Fruit fly (Drosophila melanogaster): ENCODE measurements around the gene CG32320.

The CG32320 gene

DNA sequence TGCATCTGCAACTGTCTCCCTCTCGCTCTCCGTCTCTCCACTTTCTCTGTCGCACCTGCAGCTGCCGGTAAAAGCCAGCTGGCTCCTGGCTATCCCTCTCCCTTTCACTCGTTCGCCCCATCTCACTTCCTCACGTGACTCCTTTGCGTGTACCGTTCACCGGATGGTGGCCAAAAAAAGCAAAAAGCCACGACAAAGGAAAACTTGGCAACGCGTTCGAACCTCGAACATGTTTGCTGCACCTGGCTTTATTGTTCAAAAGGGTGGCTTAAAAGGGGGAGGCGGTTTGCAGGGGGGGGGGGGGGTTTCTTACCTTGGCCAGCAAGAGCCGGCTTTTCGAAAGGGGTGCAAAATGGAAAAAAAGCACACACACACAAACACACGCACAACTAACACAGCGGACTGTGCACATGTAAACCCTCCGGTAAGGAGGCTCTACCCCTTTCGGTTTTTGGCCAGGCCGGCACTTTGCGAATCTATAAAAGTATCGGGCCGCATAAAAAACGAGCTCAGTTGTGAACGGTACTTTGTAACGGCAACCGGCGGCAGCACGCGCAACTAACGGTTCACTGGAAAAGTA, 28.2 kb upstream of the CG32320 start, which contains the start of gene ru:
Gene ru, plus strand, starts transcription at position 530 of the 580 bp plus-strand sequence.
- TF ChIP-seq CG8478 (optimal IDR thresholded peaks at IDR 0.05) (no peak), psq (optimal IDR thresholded peaks at IDR 0.05) (no peak), usp (GFP tag; optimal IDR thresholded peaks at IDR 0.05) (no peak), Dll (optimal IDR thresholded peaks at IDR 0.05) (no peak)

DNA sequence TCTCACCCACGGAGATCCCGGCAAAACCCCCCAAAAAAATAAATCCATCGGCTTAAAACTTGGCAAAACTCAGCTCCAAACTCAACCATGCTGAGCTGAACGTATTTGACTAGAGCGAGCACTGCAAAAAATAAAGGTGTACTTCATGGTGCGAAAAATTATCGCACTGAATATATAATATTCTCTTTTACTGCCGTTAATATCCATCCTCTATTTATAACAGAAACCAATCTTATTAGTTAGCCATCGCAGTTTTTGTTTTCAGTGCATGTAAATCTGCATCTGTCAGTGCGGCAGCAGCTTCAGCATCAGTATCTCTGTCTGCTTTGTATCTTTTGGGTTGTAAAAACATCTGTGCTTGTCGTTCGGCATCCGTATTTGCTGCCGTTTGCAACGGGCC, 27.4 kb upstream of the CG32320 start:
- TF ChIP-seq Dll (optimal IDR thresholded peaks at IDR 0.05): no peak
- TF ChIP-seq EcR (GFP tag; optimal IDR thresholded peaks at IDR 0.05): no peak
- TF ChIP-seq CG8478 (optimal IDR thresholded peaks at IDR 0.05): no peak
- TF ChIP-seq psq (optimal IDR thresholded peaks at IDR 0.05): no peak
- no peak for TF ChIP-seq usp (GFP tag; optimal IDR thresholded peaks at IDR 0.05)
- no peak for TF ChIP-seq pan (optimal IDR thresholded peaks at IDR 0.05)

DNA sequence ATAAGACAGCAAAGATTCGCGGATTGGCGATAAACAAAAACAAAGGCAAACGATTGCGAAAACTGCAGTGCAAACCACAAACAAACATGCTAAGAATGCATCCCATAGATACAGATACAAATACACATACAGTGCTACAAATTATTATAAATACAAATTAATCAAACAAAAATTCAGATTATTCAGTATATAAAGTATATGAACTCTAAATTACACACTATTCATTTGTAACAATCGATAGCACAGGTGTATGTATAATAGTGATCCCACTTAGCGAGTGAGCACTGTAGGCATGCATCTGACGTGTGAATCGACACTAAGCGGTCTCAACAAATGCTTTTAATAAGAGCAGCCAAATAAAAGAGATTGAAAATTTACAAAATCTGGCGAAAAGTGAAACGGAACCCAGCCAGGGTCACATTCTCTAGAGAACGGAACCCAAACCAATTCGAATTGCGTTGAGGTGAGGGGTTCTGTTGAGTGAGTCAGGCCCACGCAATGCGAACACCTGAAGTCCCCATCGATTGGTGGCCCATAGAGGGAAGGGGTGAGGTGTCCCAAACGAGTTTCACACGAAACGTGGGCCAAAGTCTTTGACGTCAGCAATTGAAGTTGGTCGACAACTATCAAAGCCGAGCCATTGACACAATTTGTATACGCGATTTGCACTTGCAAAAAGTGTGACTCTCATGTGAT, 23.8 kb upstream of the CG32320 start:
- no peak for TF ChIP-seq Dll (optimal IDR thresholded peaks at IDR 0.05)
- TF ChIP-seq EcR (GFP tag; optimal IDR thresholded peaks at IDR 0.05): no peak
- no peak for TF ChIP-seq psq (optimal IDR thresholded peaks at IDR 0.05)

DNA sequence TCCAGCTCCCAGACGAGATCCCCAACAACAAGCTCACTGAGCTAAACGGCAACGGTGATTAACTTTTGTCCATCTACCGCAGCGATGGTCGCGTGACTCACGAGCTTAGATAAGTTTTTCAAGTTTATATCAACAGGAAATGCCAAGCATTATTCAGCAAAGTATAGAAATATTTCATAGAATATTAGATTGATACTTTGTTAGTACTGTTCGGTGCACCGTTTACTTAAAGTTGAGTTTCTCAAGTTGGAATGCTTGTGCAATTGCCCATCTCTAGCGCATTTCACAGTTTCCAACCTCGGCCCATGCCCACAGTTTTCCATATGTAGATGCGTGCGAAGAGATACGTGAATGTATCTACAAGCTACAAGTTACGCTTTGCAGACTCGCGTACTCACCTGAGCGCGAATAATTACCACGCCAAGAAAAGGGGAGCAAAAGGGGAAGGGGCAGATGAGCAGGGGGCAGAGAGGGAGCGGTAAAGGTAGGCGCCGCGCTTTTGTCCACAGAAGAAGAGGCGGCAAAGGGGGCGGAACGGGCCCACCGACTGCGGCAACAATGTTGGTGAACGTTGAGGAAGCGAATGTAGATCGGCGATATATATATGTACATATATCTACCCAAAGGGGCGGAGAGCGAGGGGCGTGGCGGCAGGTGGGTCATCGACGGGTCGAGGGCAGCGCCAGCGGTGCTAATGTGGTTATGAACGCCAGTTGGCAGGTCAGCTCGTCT, 22.2 kb upstream of the CG32320 start:
- TF ChIP-seq usp (GFP tag; optimal IDR thresholded peaks at IDR 0.05) (no peak), Dll (optimal IDR thresholded peaks at IDR 0.05) (no peak), EcR (GFP tag; optimal IDR thresholded peaks at IDR 0.05) (no peak), CG8478 (optimal IDR thresholded peaks at IDR 0.05) (no peak), psq (optimal IDR thresholded peaks at IDR 0.05) (no peak), pan (optimal IDR thresholded peaks at IDR 0.05) (no peak)

DNA sequence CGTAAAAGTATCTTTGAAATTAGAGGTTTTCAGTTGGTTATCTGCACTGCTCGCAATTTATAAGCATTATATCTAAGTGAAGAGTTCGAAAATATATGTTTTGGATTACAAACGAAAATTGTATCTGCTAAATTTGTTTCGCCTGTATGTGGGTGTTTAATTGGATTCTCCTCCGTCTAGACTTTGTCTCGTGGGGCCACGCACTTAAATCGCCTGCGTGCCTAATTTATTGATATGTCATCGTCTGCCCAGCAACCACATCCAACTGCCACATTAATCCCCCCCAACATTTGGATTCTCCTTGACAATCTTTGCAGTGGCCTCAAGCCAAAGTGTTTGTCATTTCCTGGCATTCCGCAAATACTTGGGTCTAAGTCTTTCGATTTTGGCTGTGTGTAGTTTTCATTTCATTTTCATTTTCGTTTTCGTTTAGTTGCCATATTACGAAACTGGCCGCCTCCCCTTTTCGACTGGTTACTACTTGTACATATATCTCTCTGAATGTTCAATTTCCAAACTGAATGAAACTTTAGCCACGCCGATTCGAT, 20.2 kb upstream of the CG32320 start:
- no peak for TF ChIP-seq psq (optimal IDR thresholded peaks at IDR 0.05)

DNA sequence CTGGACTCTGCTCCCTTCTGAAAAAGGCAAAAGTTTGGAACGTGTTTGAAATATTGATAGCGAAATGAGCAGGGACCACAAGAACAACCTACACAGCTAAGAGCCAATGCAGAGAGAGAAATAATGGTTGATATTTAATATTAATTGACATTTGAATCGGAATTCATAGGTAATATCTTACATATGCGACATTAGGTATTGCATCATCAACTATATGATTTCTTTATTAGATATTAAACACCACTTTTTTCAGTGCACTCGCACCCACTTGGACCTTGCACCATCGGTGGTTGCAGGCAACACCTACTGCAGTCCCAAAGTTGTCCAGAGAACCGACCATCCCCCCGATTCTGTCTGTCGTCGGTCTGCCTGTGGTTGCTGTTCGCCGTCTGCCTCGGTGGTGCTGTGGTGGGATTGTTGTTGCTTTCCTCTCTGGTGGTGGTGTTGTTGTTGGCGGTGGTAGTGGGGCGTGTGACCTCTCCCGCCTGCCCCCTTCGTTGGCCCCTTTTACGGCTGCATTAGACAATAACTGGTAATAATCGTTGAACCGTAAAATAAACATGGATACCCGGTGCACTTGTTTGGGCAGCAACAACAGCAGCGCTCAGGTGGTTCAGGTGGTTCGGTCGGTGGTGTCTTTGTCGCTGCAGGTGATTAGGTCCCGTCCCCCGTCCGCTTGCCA, 19.4 kb upstream of the CG32320 start:
- TF ChIP-seq usp (GFP tag; optimal IDR thresholded peaks at IDR 0.05) (no peak), CG8478 (optimal IDR thresholded peaks at IDR 0.05) (no peak), EcR (GFP tag; optimal IDR thresholded peaks at IDR 0.05) (peak in 1 of 2 experiments; percentile 22)

DNA sequence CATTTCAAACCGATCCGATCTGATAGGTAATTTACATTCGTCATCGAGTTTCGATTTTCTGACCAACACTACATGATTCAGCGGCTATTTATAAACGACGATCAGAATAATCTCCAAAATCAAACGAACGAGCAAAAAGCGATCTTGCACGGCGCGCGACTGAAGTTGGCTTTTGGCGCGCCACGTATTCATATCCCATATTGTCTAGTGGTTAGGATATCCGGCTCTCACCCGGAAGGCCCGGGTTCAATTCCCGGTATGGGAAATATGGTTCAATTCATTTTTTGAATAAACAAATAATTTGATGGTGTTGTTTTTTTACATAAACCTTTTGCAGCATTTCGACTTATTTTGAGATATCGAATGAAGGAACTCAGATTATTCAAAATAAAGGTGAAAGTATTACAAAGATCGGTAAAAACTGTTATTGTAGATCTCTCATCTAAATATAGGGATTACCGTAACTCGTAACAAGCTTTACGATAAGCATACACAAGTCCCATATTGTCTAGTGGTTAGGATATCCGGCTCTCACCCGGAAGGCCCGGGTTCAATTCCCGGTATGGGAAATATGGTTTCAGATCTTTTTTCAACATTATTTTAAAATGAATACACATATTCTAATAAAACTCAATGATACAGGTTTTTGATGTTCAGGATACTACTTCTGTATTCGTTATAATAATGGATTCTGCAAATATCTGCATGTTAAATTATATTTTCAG, 18.5 kb upstream of the CG32320 start:
- TF ChIP-seq psq (optimal IDR thresholded peaks at IDR 0.05) (no peak), CG8478 (optimal IDR thresholded peaks at IDR 0.05) (no peak), Dll (optimal IDR thresholded peaks at IDR 0.05) (no peak), pan (optimal IDR thresholded peaks at IDR 0.05) (no peak), EcR (GFP tag; optimal IDR thresholded peaks at IDR 0.05) (no peak), usp (GFP tag; optimal IDR thresholded peaks at IDR 0.05) (no peak)

DNA sequence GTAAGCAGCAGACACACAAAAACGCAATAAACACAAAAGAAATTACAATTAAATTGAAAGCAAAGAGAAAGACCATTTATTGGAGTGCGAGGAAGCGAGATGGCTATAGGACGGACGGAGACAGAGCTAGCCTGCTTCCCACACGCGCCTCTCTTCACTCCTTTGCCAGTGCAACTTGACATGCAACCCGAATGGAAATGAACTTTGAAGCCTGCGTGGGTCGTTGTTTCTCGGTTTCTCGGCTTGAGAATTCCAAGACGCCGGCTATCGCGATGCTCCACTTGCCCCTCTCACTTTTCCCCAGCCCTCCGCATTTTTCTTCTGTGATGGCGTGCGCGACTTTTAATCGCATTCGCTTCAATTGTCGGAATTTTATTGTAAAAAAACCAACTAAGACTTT, 17.4 kb upstream of the CG32320 start:
- TF ChIP-seq psq (optimal IDR thresholded peaks at IDR 0.05) (no peak), usp (GFP tag; optimal IDR thresholded peaks at IDR 0.05) (no peak), Dll (optimal IDR thresholded peaks at IDR 0.05) (no peak), CG8478 (optimal IDR thresholded peaks at IDR 0.05) (no peak), EcR (GFP tag; optimal IDR thresholded peaks at IDR 0.05) (no peak)

DNA sequence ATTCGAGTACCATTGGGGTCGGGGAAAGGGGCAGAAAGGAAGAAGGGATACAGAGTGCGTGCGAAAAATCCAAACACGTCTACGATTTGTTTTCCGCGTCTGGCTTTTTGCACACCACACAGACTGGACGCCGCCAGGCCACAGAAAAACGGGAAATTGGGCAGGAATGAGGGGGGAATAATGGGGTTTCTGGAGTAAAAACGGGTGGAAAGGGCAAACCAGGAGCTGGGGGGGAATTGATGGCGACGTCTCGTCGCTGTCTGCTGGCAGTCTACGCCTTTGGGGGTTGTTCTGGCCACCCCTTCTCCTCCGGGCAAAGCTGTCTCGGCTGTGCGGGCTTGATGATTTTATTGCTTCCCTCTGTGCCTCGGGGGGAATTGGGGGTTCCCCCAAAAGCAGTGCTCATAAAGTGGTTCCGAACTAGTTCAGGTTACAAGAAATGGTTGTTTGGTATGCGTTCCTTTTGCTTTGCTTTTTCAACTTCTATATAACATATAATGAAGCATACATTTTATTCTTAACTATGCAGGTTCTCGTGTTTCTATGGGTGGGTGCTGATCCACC, 12.6 kb upstream of the CG32320 start:
- TF ChIP-seq EcR (GFP tag; optimal IDR thresholded peaks at IDR 0.05) (no peak), CG8478 (optimal IDR thresholded peaks at IDR 0.05) (no peak), psq (optimal IDR thresholded peaks at IDR 0.05) (no peak), pan (optimal IDR thresholded peaks at IDR 0.05) (no peak), Dll (optimal IDR thresholded peaks at IDR 0.05) (no peak), usp (GFP tag; optimal IDR thresholded peaks at IDR 0.05) (no peak)

DNA sequence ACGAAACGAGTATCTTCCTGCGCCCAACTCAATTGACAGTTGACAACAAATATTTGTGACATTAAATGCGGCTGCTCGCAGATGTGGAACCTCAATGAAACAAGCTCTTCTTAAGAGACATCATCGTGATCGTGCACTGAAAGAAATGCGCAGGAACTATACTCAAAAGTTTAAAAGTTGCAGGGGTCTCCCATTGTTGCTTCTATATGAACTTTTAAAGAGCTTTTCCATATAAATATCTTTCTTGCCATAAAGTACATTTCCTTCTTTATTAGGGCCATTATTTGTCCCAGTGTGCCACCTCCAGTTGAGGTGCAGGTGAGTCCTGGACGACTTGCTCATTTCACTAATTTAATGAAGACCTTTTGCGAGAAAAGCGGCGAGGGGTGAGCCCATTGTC, 10.3 kb upstream of the CG32320 start:
- TF ChIP-seq EcR (GFP tag; optimal IDR thresholded peaks at IDR 0.05) (no peak), Dll (optimal IDR thresholded peaks at IDR 0.05) (no peak), usp (GFP tag; optimal IDR thresholded peaks at IDR 0.05) (no peak), CG8478 (optimal IDR thresholded peaks at IDR 0.05) (no peak), psq (optimal IDR thresholded peaks at IDR 0.05) (no peak), pan (optimal IDR thresholded peaks at IDR 0.05) (no peak)

DNA sequence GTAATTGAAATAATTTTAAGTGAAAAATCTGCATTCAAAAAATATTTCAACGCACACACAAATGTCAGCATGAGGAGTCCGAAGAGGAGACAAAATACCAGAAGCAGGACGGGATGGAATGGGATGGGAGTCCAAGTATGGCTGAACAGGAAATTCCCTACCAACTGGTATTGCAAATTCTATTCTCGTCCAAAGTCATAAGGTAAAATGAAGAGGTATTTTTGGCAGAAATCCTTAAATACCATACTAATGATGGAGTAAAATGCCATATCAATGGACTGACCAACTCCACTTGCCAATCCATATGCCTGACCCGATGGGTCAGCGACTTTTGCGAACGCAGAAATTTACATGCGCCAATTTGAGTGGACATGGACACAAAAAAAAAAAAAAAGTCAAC, 9.5 kb upstream of the CG32320 start:
- TF ChIP-seq pan (optimal IDR thresholded peaks at IDR 0.05) (no peak), psq (optimal IDR thresholded peaks at IDR 0.05) (no peak), EcR (GFP tag; optimal IDR thresholded peaks at IDR 0.05) (no peak), CG8478 (optimal IDR thresholded peaks at IDR 0.05) (no peak), usp (GFP tag; optimal IDR thresholded peaks at IDR 0.05) (no peak), Dll (optimal IDR thresholded peaks at IDR 0.05) (no peak)

Data from whole organism.